Worm (Caenorhabditis elegans) whole organism, late embryonic: Measurements from ENCODE around the gene srv-12.

ENCODE experiments used
- C08G9.2 ChIP-seq: sonication (generic microtip); optimal IDR thresholded peaks from 2 replicates; lab custom pipeline; 2016; ENCODE audit warnings: mild to moderate bottlenecking, missing genetic modification characterization, moderate library complexity, missing compliant biosample characterization
- ceh-18 ChIP-seq: sonication (generic microtip); optimal IDR thresholded peaks from 2 replicates; lab custom pipeline; 2016; ENCODE audit warnings: missing genetic modification characterization, missing compliant biosample characterization
- mec-3 ChIP-seq: sonication (generic microtip); optimal IDR thresholded peaks from 2 replicates; lab custom pipeline; 2016; ENCODE audit warnings: borderline replicate concordance, missing genetic modification characterization, missing compliant biosample characterization
- nfya-1 ChIP-seq: sonication (generic microtip); optimal IDR thresholded peaks from 2 replicates; lab custom pipeline; 2017; ENCODE audit warnings: missing genetic modification characterization, mild to moderate bottlenecking, missing compliant biosample characterization, antibody characterized with exemption, moderate library complexity
- odd-2 ChIP-seq: sonication (generic microtip); optimal IDR thresholded peaks from 2 replicates; lab custom pipeline; 2017; ENCODE audit warnings: antibody characterized with exemption, mild to moderate bottlenecking, missing genetic modification characterization, missing compliant biosample characterization
- pha-4 ChIP-seq: fragments of 150-350 bp; optimal IDR thresholded peaks from 2 replicates; lab custom pipeline; 2018; ENCODE audit warnings: missing biosample characterization, missing genetic modification reagents, missing genetic modification characterization
- unc-3 ChIP-seq, 2 experiments: fragments of 200-800 bp in 1 of 2; sonication (Bioruptor generic) in 1 of 2; sonication (generic microtip) in 1 of 2; conservative IDR thresholded peaks in 1 of 2; optimal IDR thresholded peaks in 1 of 2; 2 replicates each; pipeline versions ENCODE4 v1.3.6 to Lab custom; 2016 to 2022; ENCODE audit warnings: missing compliant biosample characterization in 2 of 2, missing genetic modification characterization in 2 of 2, missing genetic modification reagents in 1 of 2

DNA sequence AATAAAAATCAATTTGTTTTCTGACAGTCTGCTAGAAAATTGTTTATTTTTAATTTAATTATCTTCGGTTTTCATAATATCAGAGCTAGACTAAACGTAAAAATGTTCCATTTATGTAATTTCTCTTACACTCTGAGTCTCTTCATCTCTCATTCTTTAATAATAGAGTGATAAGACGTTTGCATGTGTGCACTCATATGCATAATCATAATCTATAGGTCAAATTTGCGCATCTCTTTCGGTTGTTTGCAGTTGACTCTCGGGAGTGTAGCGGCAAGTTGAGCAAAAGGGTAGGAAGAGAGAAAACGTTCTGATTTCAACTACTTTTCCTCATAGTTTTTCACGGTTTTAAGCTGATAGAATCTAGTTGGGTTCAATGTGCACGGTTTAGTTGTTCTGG lies 13.0 kb upstream of the srv-12 start:
- TF ChIP-seq nfya-1 (tag; lab: Kevin White, UChicago) (no peak), pha-4 (tag; lab: Kevin White, UChicago) (no peak), C08G9.2 (tag; lab: Kevin White, UChicago) (no peak), odd-2 (no peak), ceh-18 (no peak), mec-3 (tag; lab: Kevin White, UChicago) (no peak), unc-3 (GFP tag; conservative IDR thresholded peaks at IDR 0.05; lab: Robert Waterston, UW) (no peak), unc-3 (tag; optimal IDR thresholded peaks at IDR 0.05; lab: Kevin White, UChicago) (no peak)
